Fruit fly (Drosophila melanogaster): ENCODE results near the gene Tektin-C.

Gene Tektin-C

DNA sequence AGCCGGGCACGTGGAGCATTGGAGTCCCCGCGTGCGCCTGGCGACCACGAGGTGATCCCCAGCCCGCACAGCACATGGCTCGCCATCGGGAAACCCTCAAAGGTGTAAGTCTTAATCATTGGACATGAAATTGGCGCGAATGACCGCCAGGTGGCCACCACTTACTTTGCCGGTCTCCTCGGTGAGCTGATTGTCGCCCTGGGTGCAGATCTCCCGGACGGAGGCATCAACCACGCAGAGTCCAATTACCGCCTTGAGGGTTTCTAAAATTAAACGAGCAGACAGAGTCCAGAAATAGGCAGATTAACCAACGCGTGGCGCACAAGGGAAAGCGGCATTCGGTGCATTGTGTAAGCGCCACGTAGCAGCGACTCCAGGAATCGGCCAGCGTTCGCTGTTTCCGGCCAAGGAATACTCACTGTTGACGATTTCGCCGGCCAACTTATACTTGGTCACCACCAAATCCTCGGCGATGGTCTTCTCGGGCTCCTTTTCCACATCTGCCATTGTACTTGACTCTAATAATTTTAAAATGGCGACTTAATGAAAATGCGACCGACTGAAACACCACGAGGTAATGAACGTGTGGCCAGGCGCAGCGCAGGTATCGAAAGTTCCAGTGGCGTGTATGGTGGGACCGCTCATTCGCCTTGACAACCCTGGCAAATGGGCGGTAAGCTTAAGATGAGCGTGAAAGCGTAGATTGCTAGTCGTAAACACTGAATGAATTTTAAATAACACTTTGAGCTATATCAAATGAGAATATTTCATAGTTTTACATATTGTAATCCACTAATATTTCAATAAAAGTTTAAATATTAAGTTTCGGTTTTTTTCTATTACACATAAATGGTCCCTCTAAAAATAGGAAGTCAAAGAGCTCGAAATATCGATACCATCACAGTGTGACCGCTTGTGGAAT, 31.2 kb downstream of the Tektin-C start, which contains the start of gene CG10576 (continued):
- TF ChIP-seq Sox100B (GFP tag; optimal IDR thresholded peaks at IDR 0.05) (no peak), corto (GFP tag; optimal IDR thresholded peaks at IDR 0.05) (no peak), lbe (GFP tag; optimal IDR thresholded peaks at IDR 0.05) (no peak), slbo (GFP tag; IDR thresholded peaks at IDR 0.05) (0 out of 2 replicates have a peak, but pooled peaks have one; percentile 16), ab (GFP tag; optimal IDR thresholded peaks at IDR 0.05) (no peak), CG33557 (GFP tag; optimal IDR thresholded peaks at IDR 0.05) (peak; percentile 13), CG17802 (tag; optimal IDR thresholded peaks at IDR 0.05) (no peak), CG1602 (GFP tag; optimal IDR thresholded peaks at IDR 0.05) (no peak), Poxn (GFP tag; IDR thresholded peaks at IDR 0.05) (no peak), esg (GFP tag; conservative IDR thresholded peaks at IDR 0.05) (no peak), Oli (tag; optimal IDR thresholded peaks at IDR 0.05) (no peak), CG31388 (GFP tag; optimal IDR thresholded peaks at IDR 0.05) (no peak), CG14050 (GFP tag; IDR thresholded peaks at IDR 0.05) (no peak), Nf-YC (tag; optimal IDR thresholded peaks at IDR 0.05) (no peak), CG3163 (GFP tag; optimal IDR thresholded peaks at IDR 0.05) (no peak), twi (tag; optimal IDR thresholded peaks at IDR 0.05) (peak; percentile 23), CG12744 (GFP tag; optimal IDR thresholded peaks at IDR 0.05) (no peak), ssp (GFP tag; IDR thresholded peaks at IDR 0.05) (no peak), CG17568 (GFP tag; optimal IDR thresholded peaks at IDR 0.05) (no peak), CG9437 (GFP tag; optimal IDR thresholded peaks at IDR 0.05) (no peak), croc (GFP tag; conservative IDR thresholded peaks at IDR 0.05) (no peak), CG10274 (GFP tag; optimal IDR thresholded peaks at IDR 0.05) (no peak), prd (optimal IDR thresholded peaks at IDR 0.05) (no peak), prd (GFP tag; IDR thresholded peaks at IDR 0.05) (0 out of 3 replicates have a peak, but pooled peaks have one; percentile 8), CG11695 (GFP tag; IDR thresholded peaks at IDR 0.05) (no peak), btn (GFP tag; optimal IDR thresholded peaks at IDR 0.05) (no peak), gem (tag; optimal IDR thresholded peaks at IDR 0.05) (no peak), toy (GFP tag; IDR thresholded peaks at IDR 0.05) (no peak), abd-A (tag; optimal IDR thresholded peaks at IDR 0.05) (no peak), p53 (GFP tag; optimal IDR thresholded peaks at IDR 0.05) (no peak), Drgx (GFP tag; IDR thresholded peaks at IDR 0.05) (no peak), grn (GFP tag; optimal IDR thresholded peaks at IDR 0.05) (no peak), Nf-YA (GFP tag; IDR thresholded peaks at IDR 0.05) (no peak), MBD-R2 (GFP tag; IDR thresholded peaks at IDR 0.05) (peak; percentile 31; the same call in 1 of the 2 replicates), Oaz (GFP tag; IDR thresholded peaks at IDR 0.05) (no peak), ranshi (GFP tag; IDR thresholded peaks at IDR 0.05) (no peak), grau (tag; optimal IDR thresholded peaks at IDR 0.05) (no peak), unc-4 (GFP tag; IDR thresholded peaks at IDR 0.05; ENCODE audit: partially characterized antibody) (peak; percentile 68; the same call in 1 of the 2 replicates), Dad (GFP tag; optimal IDR thresholded peaks at IDR 0.05) (peak; percentile 6), Blimp-1 (GFP tag; optimal IDR thresholded peaks at IDR 0.05) (no peak), CG17186 (GFP tag; optimal IDR thresholded peaks at IDR 0.05) (peak; percentile 39), CG14014 (GFP tag; IDR thresholded peaks at IDR 0.05) (no peak), CG6683 (GFP tag; optimal IDR thresholded peaks at IDR 0.05) (no peak), PHDP (tag; optimal IDR thresholded peaks at IDR 0.05) (no peak), CoRest (tag; optimal IDR thresholded peaks at IDR 0.05) (no peak), shn (GFP tag; optimal IDR thresholded peaks at IDR 0.05) (no peak), jing (GFP tag; optimal IDR thresholded peaks at IDR 0.05) (no peak), CG10209 (GFP tag; optimal IDR thresholded peaks at IDR 0.05) (no peak), Taf1 (GFP tag; IDR thresholded peaks at IDR 0.05) (no peak), Chrac-16 (GFP tag; optimal IDR thresholded peaks at IDR 0.05) (no peak)

Measured in whole organism, embryonic.